Fruit fly (Drosophila melanogaster) whole organism, embryonic: ENCODE data around the gene FASN2.

Experiments used
- Atf-2 ChIP-seq: fragments of 200-800 bp; sonication (Bioruptor generic); optimal IDR thresholded peaks from 2 replicates; lab custom pipeline; 2016; ENCODE audit warnings: missing biosample characterization, missing genetic modification characterization
- C15 ChIP-seq: fragments of 200-800 bp; sonication (Bioruptor generic); IDR thresholded peaks from 3 replicates; pipeline ENCODE4 v1.3.6; 2022; ENCODE audit warnings: missing biosample characterization, missing genetic modification characterization
- CG10431 ChIP-seq: fragments of 200-800 bp; sonication (Bioruptor generic); optimal IDR thresholded peaks from 3 replicates; lab custom pipeline; 2018; ENCODE audit warnings: missing biosample characterization, mild to moderate bottlenecking, missing genetic modification characterization
- CG13296 ChIP-seq: fragments of 200-800 bp; sonication (Bioruptor generic); optimal IDR thresholded peaks from 3 replicates; lab custom pipeline; 2018; ENCODE audit warnings: missing biosample characterization, mild to moderate bottlenecking, missing genetic modification characterization
- CG13624 ChIP-seq: fragments of 200-800 bp; sonication (Bioruptor generic); optimal IDR thresholded peaks from 2 replicates; lab custom pipeline; 2016; ENCODE audit warnings: missing biosample characterization, missing genetic modification characterization
- CG14667 ChIP-seq: fragments of 200-800 bp; sonication (Bioruptor generic); IDR thresholded peaks from 2 replicates; pipeline ENCODE4 v1.3.6; 2022; ENCODE audit warnings: missing biosample characterization, missing genetic modification characterization
- CG15011 ChIP-seq: fragments of 200-800 bp; sonication (Bioruptor generic); optimal IDR thresholded peaks from 3 replicates; lab custom pipeline; 2018; ENCODE audit warnings: missing biosample characterization, mild to moderate bottlenecking, missing genetic modification characterization
- CG16813 ChIP-seq: fragments of 200-800 bp; sonication (Bioruptor generic); IDR thresholded peaks from 3 replicates; pipeline ENCODE4 v1.3.6; 2022; ENCODE audit warnings: missing biosample characterization, missing genetic modification characterization; ENCODE audit not compliant: partially characterized antibody
- CG30431 ChIP-seq: fragments of 200-800 bp; sonication (Bioruptor generic); optimal IDR thresholded peaks from 2 replicates; lab custom pipeline; 2017; ENCODE audit warnings: missing biosample characterization, missing genetic modification characterization
- CG32772 ChIP-seq: fragments of 200-800 bp; sonication (Bioruptor generic); IDR thresholded peaks from 2 replicates; pipeline ENCODE4 v1.3.6; 2022; ENCODE audit warnings: missing biosample characterization, missing genetic modification characterization
- CG42726 ChIP-seq: fragments of 200-800 bp; sonication (Bioruptor generic); IDR thresholded peaks from 2 replicates; pipeline ENCODE4 v1.3.6; 2022; ENCODE audit warnings: missing biosample characterization, missing genetic modification characterization; ENCODE audit not compliant: partially characterized antibody
- CG6791 ChIP-seq: fragments of 200-800 bp; sonication (Bioruptor generic); IDR thresholded peaks from 3 replicates; pipeline ENCODE4 v1.3.6; 2022; ENCODE audit warnings: missing biosample characterization, missing genetic modification characterization; ENCODE audit not compliant: partially characterized antibody
- CG7271 ChIP-seq: fragments of 200-800 bp; sonication (Bioruptor generic); optimal IDR thresholded peaks from 2 replicates; lab custom pipeline; 2018; ENCODE audit warnings: missing biosample characterization, mild to moderate bottlenecking, missing genetic modification characterization, moderate library complexity
- CG7963 ChIP-seq: fragments of 200-800 bp; sonication (Bioruptor generic); IDR thresholded peaks from 3 replicates; pipeline ENCODE4 v1.3.6; 2022; ENCODE audit warnings: missing biosample characterization, missing genetic modification characterization; ENCODE audit not compliant: partially characterized antibody
- CG9932 ChIP-seq: fragments of 200-800 bp; sonication (Bioruptor generic); IDR thresholded peaks from 2 replicates; pipeline ENCODE4 v1.3.6; 2022; ENCODE audit warnings: missing biosample characterization, missing genetic modification characterization
- CHES-1-like ChIP-seq: fragments of 200-800 bp; sonication (Bioruptor generic); optimal IDR thresholded peaks from 2 replicates; lab custom pipeline; 2016; ENCODE audit warnings: missing biosample characterization, missing genetic modification characterization
- Dfd ChIP-seq, 2 experiments: fragments of >200 bp; optimal IDR thresholded peaks; 2 replicates each; lab custom pipeline; 2017; ENCODE audit warnings: missing biosample characterization in 2 of 2, missing genetic modification characterization in 2 of 2
- Dll ChIP-seq: fragments of 200-800 bp; sonication (Bioruptor generic); IDR thresholded peaks from 4 replicates; pipeline ENCODE4 v1.3.6; 2022; ENCODE audit warnings: missing biosample characterization, missing genetic modification characterization; ENCODE audit not compliant: partially characterized antibody
- E2f2 ChIP-seq: fragments of 200-800 bp; sonication (Bioruptor generic); IDR thresholded peaks from 2 replicates; pipeline ENCODE4 v1.3.6; 2022; ENCODE audit warnings: missing biosample characterization, missing genetic modification characterization
- ERR ChIP-seq: fragments of 200-800 bp; sonication (Bioruptor generic); optimal IDR thresholded peaks from 2 replicates; lab custom pipeline; 2016; ENCODE audit warnings: missing biosample characterization, missing genetic modification characterization
- Hsf ChIP-seq: fragments of 200-800 bp; sonication (Bioruptor generic); optimal IDR thresholded peaks from 3 replicates; lab custom pipeline; 2016; ENCODE audit warnings: missing biosample characterization, missing genetic modification characterization
- Lhr ChIP-seq: fragments of 200-800 bp; sonication (Bioruptor generic); optimal IDR thresholded peaks from 3 replicates; lab custom pipeline; 2017; ENCODE audit warnings: mild to moderate bottlenecking, missing biosample characterization, missing genetic modification reagents, missing genetic modification characterization
- Lim3 ChIP-seq: fragments of 200-800 bp; sonication (Bioruptor generic); IDR thresholded peaks from 2 replicates; pipeline ENCODE4 v1.3.6; 2022; ENCODE audit warnings: missing biosample characterization, missing genetic modification characterization
- Mes4 ChIP-seq: fragments of 200-800 bp; sonication (Bioruptor generic); optimal IDR thresholded peaks from 2 replicates; lab custom pipeline; 2016; ENCODE audit warnings: missing biosample characterization, missing genetic modification characterization
- Myb ChIP-seq: fragments of 200-800 bp; sonication (Bioruptor generic); optimal IDR thresholded peaks from 2 replicates; lab custom pipeline; 2016; ENCODE audit warnings: missing biosample characterization, missing genetic modification characterization
- Neu2 ChIP-seq: fragments of 200-800 bp; sonication (Bioruptor generic); optimal IDR thresholded peaks from 3 replicates; lab custom pipeline; 2016; ENCODE audit warnings: missing biosample characterization, missing genetic modification characterization, borderline replicate concordance
- Nf-YA ChIP-seq: fragments of 200-800 bp; sonication (Bioruptor generic); IDR thresholded peaks from 2 replicates; pipeline ENCODE4 v1.3.6; 2022; ENCODE audit warnings: missing biosample characterization, missing genetic modification characterization
- Rfx ChIP-seq: fragments of 200-800 bp; sonication (Bioruptor generic); IDR thresholded peaks from 2 replicates; pipeline ENCODE4 v1.3.6; 2022; ENCODE audit warnings: missing biosample characterization, missing genetic modification characterization
- Usf ChIP-seq: fragments of 200-800 bp; sonication (Bioruptor generic); optimal IDR thresholded peaks from 2 replicates; lab custom pipeline; 2017; ENCODE audit warnings: missing genotype, missing biosample characterization, missing genetic modification characterization
- Xbp1 ChIP-seq: fragments of 200-800 bp; sonication (Bioruptor generic); optimal IDR thresholded peaks from 3 replicates; lab custom pipeline; 2016; ENCODE audit warnings: missing biosample characterization, mild to moderate bottlenecking, missing genetic modification characterization
- ase ChIP-seq: fragments of 200-800 bp; sonication (Bioruptor generic); IDR thresholded peaks from 3 replicates; pipeline ENCODE4 v1.3.6; 2022; ENCODE audit warnings: missing biosample characterization, missing genetic modification characterization
- cas ChIP-seq: fragments of 200-800 bp; sonication (Bioruptor generic); IDR thresholded peaks from 2 replicates; pipeline ENCODE4 v1.3.6; 2022; ENCODE audit warnings: missing biosample characterization, missing genetic modification characterization
- ci ChIP-seq: fragments of 200-800 bp; sonication (Bioruptor generic); IDR thresholded peaks from 3 replicates; pipeline ENCODE4 v1.3.6; 2022; ENCODE audit warnings: missing biosample characterization, missing genetic modification characterization
- dan ChIP-seq: fragments of 200-800 bp; sonication (Bioruptor generic); IDR thresholded peaks from 2 replicates; pipeline ENCODE4 v1.3.6; 2022; ENCODE audit warnings: missing biosample characterization, missing genetic modification characterization
- dmrt99B ChIP-seq: fragments of 200-800 bp; sonication (Bioruptor generic); optimal IDR thresholded peaks from 2 replicates; lab custom pipeline; 2018; ENCODE audit warnings: missing biosample characterization, mild to moderate bottlenecking, missing genetic modification characterization, moderate library complexity
- fd64A ChIP-seq: fragments of 200-800 bp; sonication (Bioruptor generic); optimal IDR thresholded peaks from 3 replicates; lab custom pipeline; 2018; ENCODE audit warnings: missing biosample characterization, mild to moderate bottlenecking, missing genetic modification characterization
- grau ChIP-seq: fragments of 200-800 bp; optimal IDR thresholded peaks from 3 replicates; lab custom pipeline; 2019; ENCODE audit warnings: missing biosample characterization, mild to moderate bottlenecking, missing genetic modification characterization, moderate library complexity
- hbn ChIP-seq: fragments of 200-800 bp; sonication (Bioruptor generic); IDR thresholded peaks from 2 replicates; pipeline ENCODE4 v1.3.6; 2022; ENCODE audit warnings: missing biosample characterization, missing genetic modification characterization; ENCODE audit not compliant: partially characterized antibody
- inv ChIP-seq: fragments of 200-800 bp; sonication (Bioruptor generic); IDR thresholded peaks from 2 replicates; pipeline ENCODE4 v1.3.6; 2022; ENCODE audit warnings: missing biosample characterization, missing genetic modification characterization; ENCODE audit not compliant: partially characterized antibody
- jing ChIP-seq: fragments of 200-800 bp; sonication (Bioruptor generic); optimal IDR thresholded peaks from 2 replicates; lab custom pipeline; 2018; ENCODE audit warnings: missing biosample characterization, mild to moderate bottlenecking, missing genetic modification characterization
- kah ChIP-seq: fragments of 200-800 bp; sonication (Bioruptor generic); optimal IDR thresholded peaks from 2 replicates; lab custom pipeline; 2018; ENCODE audit warnings: missing biosample characterization, mild to moderate bottlenecking, missing genetic modification characterization
- kni ChIP-seq: fragments of 200-800 bp; sonication (Bioruptor generic); optimal IDR thresholded peaks from 3 replicates; lab custom pipeline; 2017; ENCODE audit warnings: mild to moderate bottlenecking, missing biosample characterization, missing genetic modification reagents, missing genetic modification characterization
- mam ChIP-seq: fragments of 200-800 bp; sonication (Bioruptor generic); optimal IDR thresholded peaks from 3 replicates; lab custom pipeline; 2016; ENCODE audit warnings: missing biosample characterization, missing genetic modification characterization
- nom ChIP-seq: fragments of 200-800 bp; sonication (Bioruptor generic); optimal IDR thresholded peaks from 2 replicates; lab custom pipeline; 2017; ENCODE audit warnings: missing biosample characterization, missing genetic modification characterization, mild to moderate bottlenecking, moderate library complexity, missing genetic modification reagents
- org-1 ChIP-seq: fragments of 200-800 bp; sonication (Bioruptor generic); optimal IDR thresholded peaks from 2 replicates; lab custom pipeline; 2017; ENCODE audit warnings: missing biosample characterization, missing genetic modification characterization
- psq ChIP-seq: fragments of 200-800 bp; sonication (Bioruptor generic); optimal IDR thresholded peaks from 2 replicates; lab custom pipeline; 2017; ENCODE audit warnings: missing biosample characterization, missing genetic modification characterization
- pzg ChIP-seq: fragments of 200-800 bp; sonication (Bioruptor generic); optimal IDR thresholded peaks from 3 replicates; lab custom pipeline; 2018; ENCODE audit warnings: missing biosample characterization, mild to moderate bottlenecking, missing genetic modification characterization, moderate library complexity
- sd ChIP-seq: fragments of 200-800 bp; sonication (Bioruptor generic); optimal IDR thresholded peaks from 3 replicates; lab custom pipeline; 2018; ENCODE audit warnings: missing biosample characterization, mild to moderate bottlenecking, missing genetic modification characterization, moderate library complexity
- sima ChIP-seq: fragments of 200-800 bp; sonication (Bioruptor generic); optimal IDR thresholded peaks from 2 replicates; lab custom pipeline; 2016; ENCODE audit warnings: missing biosample characterization, missing genetic modification characterization
- sna ChIP-seq: fragments of 200-800 bp; sonication (Bioruptor generic); IDR thresholded peaks from 2 replicates; pipeline ENCODE4 v1.3.6; 2022; ENCODE audit warnings: missing biosample characterization, missing genetic modification characterization; ENCODE audit not compliant: partially characterized antibody
- sr ChIP-seq: fragments of 200-800 bp; sonication (Bioruptor generic); IDR thresholded peaks from 3 replicates; pipeline ENCODE4 v1.3.6; 2022; ENCODE audit warnings: missing biosample characterization, missing genetic modification characterization

The FASN2 gene

DNA sequence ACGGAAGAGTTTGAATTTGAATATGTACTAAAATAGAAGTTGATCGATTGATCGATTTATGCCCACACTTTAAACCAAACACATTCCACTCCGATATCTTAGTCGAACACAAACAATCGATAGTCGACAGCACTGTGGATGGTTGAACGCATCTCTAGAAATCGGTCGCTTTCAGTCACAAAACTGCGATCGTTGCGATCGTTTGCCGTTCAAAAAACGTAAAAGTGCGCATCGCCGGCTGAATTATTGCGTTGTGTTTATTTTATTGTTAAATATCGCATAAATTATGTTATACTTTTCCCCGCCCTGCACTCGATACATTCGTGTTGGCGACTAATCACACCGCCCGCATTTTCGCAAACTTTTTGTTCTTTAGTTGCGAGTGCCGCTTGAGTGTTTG is 44.6 kb upstream of the FASN2 start, which contains the start of gene Ccdc85 (continued):
- TF ChIP-seq CG42726 (peak; percentile 92), CG13296 (GFP tag; lab: Kevin White, UChicago) (peak; percentile 2), dmrt99B (tag; lab: Kevin White, UChicago) (no peak), CG30431 (no peak), CG14667 (GFP tag; lab: Robert Waterston, UW) (no peak), sd (tag; lab: Kevin White, UChicago) (peak; percentile 17), ERR (GFP tag; lab: Kevin White, UChicago) (peak; percentile 15), C15 (GFP tag; lab: Robert Waterston, UW) (no peak), Xbp1 (peak; percentile 34), Dll (GFP tag; lab: Robert Waterston, UW) (peak; percentile 93), Mes4 (GFP tag; lab: Kevin White, UChicago) (peak; percentile 4), ci (GFP tag; lab: Robert Waterston, UW) (peak; percentile 76), CG9932 (peak; percentile 6; the same call in 1 of the 2 replicates), Rfx (peak; percentile 19; the same call in 1 of the 2 replicates), CG13624 (GFP tag; lab: Kevin White, UChicago) (peak; percentile 55), Hsf (GFP tag; lab: Kevin White, UChicago) (peak; percentile 22), kni (GFP tag; lab: Kevin White, UChicago) (no peak), CHES-1-like (GFP tag; lab: Kevin White, UChicago) (peak; percentile 17), cas (GFP tag; lab: Robert Waterston, UW) (no peak), ase (GFP tag; lab: Robert Waterston, UW) (no peak), Usf (no peak), CG16813 (GFP tag; lab: Robert Waterston, UW) (peak; percentile 94), Lim3 (GFP tag; lab: Robert Waterston, UW) (no peak), Dfd (GFP tag; optimal IDR thresholded peaks at IDR 0.05; lab: Kevin White, UChicago) (no peak), fd64A (no peak), Myb (GFP tag; lab: Kevin White, UChicago) (peak; percentile 97), hbn (GFP tag; lab: Robert Waterston, UW) (peak; percentile 95), CG10431 (GFP tag; lab: Kevin White, UChicago) (no peak), Nf-YA (GFP tag; lab: Robert Waterston, UW) (0 out of 2 replicates have a peak, but pooled peaks have one; percentile 7), sima (GFP tag; lab: Kevin White, UChicago) (no peak), inv (peak; percentile 84), CG7963 (GFP tag; lab: Robert Waterston, UW) (peak; percentile 99), CG15011 (no peak), psq (no peak), Lhr (GFP tag; lab: Kevin White, UChicago) (peak; percentile 12), kah (no peak), jing (GFP tag; lab: Kevin White, UChicago) (no peak), Neu2 (GFP tag; lab: Kevin White, UChicago) (no peak), mam (GFP tag; lab: Kevin White, UChicago) (no peak), E2f2 (GFP tag; lab: Robert Waterston, UW) (peak; percentile 74), pzg (GFP tag; lab: Kevin White, UChicago) (peak; percentile 80), org-1 (GFP tag; lab: Kevin White, UChicago) (no peak), CG32772 (no peak), sna (peak; percentile 96), Atf-2 (no peak), dan (GFP tag; lab: Robert Waterston, UW) (no peak), CG7271 (tag; lab: Kevin White, UChicago) (no peak), nom (GFP tag; lab: Kevin White, UChicago) (peak; percentile 8), sr (GFP tag; lab: Robert Waterston, UW) (0 out of 3 replicates have a peak, but pooled peaks have one; percentile 18), grau (tag; lab: Kevin White, UChicago) (peak; percentile 17), CG6791 (peak; percentile 99)
